Worm (Caenorhabditis elegans) whole organism, mixed stage, embryonic: Measurements from ENCODE around the gene srv-22.

Source experiments
- blmp-1 ChIP-seq: fragments of 150-350 bp; optimal IDR thresholded peaks from 2 replicates; lab custom pipeline; 2014; ENCODE audit warnings: missing biosample characterization, missing genetic modification characterization
- ces-1 ChIP-seq: fragments of 150-350 bp; optimal IDR thresholded peaks from 2 replicates; lab custom pipeline; 2014; ENCODE audit warnings: missing biosample characterization, missing genetic modification reagents, missing genetic modification characterization
- cnd-1 ChIP-seq: fragments of 200-800 bp; sonication (Bioruptor generic); optimal IDR thresholded peaks from 2 replicates; lab custom pipeline; 2018; ENCODE audit warnings: mild to moderate bottlenecking, missing genetic modification characterization, missing compliant biosample characterization
- mab-5 ChIP-seq: fragments of 150-350 bp; optimal IDR thresholded peaks from 2 replicates; lab custom pipeline; 2014; ENCODE audit warnings: missing biosample characterization, missing genetic modification characterization
- nhr-237 ChIP-seq: fragments of 150-350 bp; optimal IDR thresholded peaks from 2 replicates; lab custom pipeline; 2014; ENCODE audit warnings: missing biosample characterization, missing genetic modification characterization
- pha-4 ChIP-seq: fragments of 150-350 bp; optimal IDR thresholded peaks from 2 replicates; lab custom pipeline; 2018; ENCODE audit warnings: missing biosample characterization, missing genetic modification reagents, missing genetic modification characterization
- sptf-1 ChIP-seq: sonication (generic microtip); optimal IDR thresholded peaks from 2 replicates; lab custom pipeline; 2017; ENCODE audit warnings: mild to moderate bottlenecking, missing genetic modification characterization, moderate library complexity, missing compliant biosample characterization
- unc-39 ChIP-seq: fragments of 150-350 bp; optimal IDR thresholded peaks from 2 replicates; lab custom pipeline; 2014; ENCODE audit warnings: missing biosample characterization, missing genetic modification characterization
- ztf-11 ChIP-seq: fragments of 150-350 bp; optimal IDR thresholded peaks from 2 replicates; lab custom pipeline; 2014; ENCODE audit warnings: missing biosample characterization, missing genetic modification characterization

ce11 chrIV:5873825-5874224, 5.9 kb downstream of the srv-22 start, which contains the start of gene srv-19:
- TF ChIP-seq pha-4 (tag; lab: Kevin White, UChicago): no peak
- no peak for TF ChIP-seq cnd-1 (tag; lab: Kevin White, UChicago)
- no peak for TF ChIP-seq nhr-237 (tag; lab: Kevin White, UChicago)
- no peak for TF ChIP-seq blmp-1 (tag; lab: Kevin White, UChicago)
- TF ChIP-seq sptf-1 (tag; lab: Kevin White, UChicago): no peak
- no peak for TF ChIP-seq ztf-11 (tag; lab: Kevin White, UChicago)
- TF ChIP-seq ces-1 (GFP tag; lab: Kevin White, UChicago): no peak
- no peak for TF ChIP-seq mab-5 (tag; lab: Kevin White, UChicago)
- TF ChIP-seq unc-39 (tag; lab: Kevin White, UChicago): no peak
